Fruit fly (Drosophila melanogaster): ENCODE results near the gene bib.

bib gene

dm6 chr2L:9966983-9967737 is 17.3 kb upstream of the bib start, which contains the start of the genes Dref and RpL13:
Gene Dref, minus strand, starts transcription at chr2L:9967229.
Gene RpL13, plus strand, starts transcription at chr2L:9967313.
- TF ChIP-seq ey (GFP tag; optimal IDR thresholded peaks at IDR 0.05) (peak; percentile 74), Jra (GFP tag; optimal IDR thresholded peaks at IDR 0.05) (peak; percentile 71), jim (GFP tag; optimal IDR thresholded peaks at IDR 0.05) (no peak), sv (GFP tag; optimal IDR thresholded peaks at IDR 0.05) (peak; percentile 65), br (GFP tag; optimal IDR thresholded peaks at IDR 0.05) (peak; percentile 88), Myc (optimal IDR thresholded peaks at IDR 0.05) (peak; percentile 77), Hr78 (GFP tag; optimal IDR thresholded peaks at IDR 0.05) (no peak), GATAd (GFP tag; optimal IDR thresholded peaks at IDR 0.05) (no peak), woc (GFP tag; optimal IDR thresholded peaks at IDR 0.05) (peak; percentile 53), Rel (GFP tag; optimal IDR thresholded peaks at IDR 0.05) (no peak), Rel (tag; optimal IDR thresholded peaks at IDR 0.05) (peak; percentile 80), Vsx2 (GFP tag; optimal IDR thresholded peaks at IDR 0.05; ENCODE audit: partially characterized antibody) (no peak), CG32264 (GFP tag; optimal IDR thresholded peaks at IDR 0.05) (peak; percentile 57), N (GFP tag; optimal IDR thresholded peaks at IDR 0.05) (no peak), fru (GFP tag; optimal IDR thresholded peaks at IDR 0.05) (peak; percentile 83), CG9705 (GFP tag; optimal IDR thresholded peaks at IDR 0.05) (peak; percentile 88), Dfd (GFP tag; optimal IDR thresholded peaks at IDR 0.05) (no peak), Abd-B (GFP tag; optimal IDR thresholded peaks at IDR 0.05) (no peak), usp (GFP tag; optimal IDR thresholded peaks at IDR 0.05) (no peak), lola (GFP tag; optimal IDR thresholded peaks at IDR 0.05) (no peak), foxo (GFP tag; optimal IDR thresholded peaks at IDR 0.05) (peak; percentile 67 to 73), h (GFP tag; optimal IDR thresholded peaks at IDR 0.05) (peak; percentile 90), Hnf4 (GFP tag; optimal IDR thresholded peaks at IDR 0.05) (peak; percentile 84), rgr (GFP tag; optimal IDR thresholded peaks at IDR 0.05) (peak; percentile 88), HLH106 (tag; optimal IDR thresholded peaks at IDR 0.05) (peak; percentile 81), tai (GFP tag; optimal IDR thresholded peaks at IDR 0.05) (no peak), pan (optimal IDR thresholded peaks at IDR 0.05) (no peak), CrebA (GFP tag; optimal IDR thresholded peaks at IDR 0.05; ENCODE audit: borderline replicate concordance) (no peak), brk (GFP tag; optimal IDR thresholded peaks at IDR 0.05) (no peak), Dif (GFP tag; optimal IDR thresholded peaks at IDR 0.05; ENCODE audit: partially characterized antibody) (no peak), sage (GFP tag; optimal IDR thresholded peaks at IDR 0.05) (no peak), dl (GFP tag; optimal IDR thresholded peaks at IDR 0.05; ENCODE audit: insufficient read depth in 1 of 2, partially characterized antibody in 2 of 2) (no peak), dsf (GFP tag; optimal IDR thresholded peaks at IDR 0.05; ENCODE audit: borderline replicate concordance) (peak; percentile 53), psq (GFP tag; optimal IDR thresholded peaks at IDR 0.05) (peak; percentile 60), dmrt93B (GFP tag; optimal IDR thresholded peaks at IDR 0.05) (peak; percentile 86), Mio (GFP tag; optimal IDR thresholded peaks at IDR 0.05) (peak; percentile 43), Hr83 (GFP tag; optimal IDR thresholded peaks at IDR 0.05; ENCODE audit: poor library complexity, severe bottlenecking) (peak; percentile 94), OdsH (GFP tag; optimal IDR thresholded peaks at IDR 0.05) (peak; percentile 88), Sp1 (GFP tag; optimal IDR thresholded peaks at IDR 0.05) (peak; percentile 93)

- no peak for TF ChIP-seq fru (GFP tag; optimal IDR thresholded peaks at IDR 0.05)
- no peak for TF ChIP-seq dmrt93B (GFP tag; optimal IDR thresholded peaks at IDR 0.05)
- TF ChIP-seq lola (GFP tag; optimal IDR thresholded peaks at IDR 0.05), result no peak
- TF ChIP-seq Hnf4 (GFP tag; optimal IDR thresholded peaks at IDR 0.05), result no peak
- TF ChIP-seq CG32264 (GFP tag; optimal IDR thresholded peaks at IDR 0.05), result no peak
- TF ChIP-seq Rel (GFP tag; optimal IDR thresholded peaks at IDR 0.05), result no peak
- TF ChIP-seq Rel (tag; optimal IDR thresholded peaks at IDR 0.05), result no peak
- no peak for TF ChIP-seq sage (GFP tag; optimal IDR thresholded peaks at IDR 0.05)
- TF ChIP-seq foxo (GFP tag; optimal IDR thresholded peaks at IDR 0.05), result no peak
- TF ChIP-seq Abd-B (GFP tag; optimal IDR thresholded peaks at IDR 0.05), result no peak
- TF ChIP-seq Vsx2 (GFP tag; optimal IDR thresholded peaks at IDR 0.05; ENCODE audit: partially characterized antibody), result no peak
- TF ChIP-seq Myc (optimal IDR thresholded peaks at IDR 0.05), result no peak
- TF ChIP-seq Mio (GFP tag; optimal IDR thresholded peaks at IDR 0.05), result no peak
- TF ChIP-seq N (GFP tag; optimal IDR thresholded peaks at IDR 0.05), result no peak
- TF ChIP-seq h (GFP tag; optimal IDR thresholded peaks at IDR 0.05), result no peak
- no peak for TF ChIP-seq psq (GFP tag; optimal IDR thresholded peaks at IDR 0.05)
- TF ChIP-seq usp (GFP tag; optimal IDR thresholded peaks at IDR 0.05), result no peak
- no peak for TF ChIP-seq dl (GFP tag; optimal IDR thresholded peaks at IDR 0.05; ENCODE audit: insufficient read depth in 1 of 2, partially characterized antibody in 2 of 2)
- TF ChIP-seq Dif (GFP tag; optimal IDR thresholded peaks at IDR 0.05; ENCODE audit: partially characterized antibody), result no peak
- no peak for TF ChIP-seq sv (GFP tag; optimal IDR thresholded peaks at IDR 0.05)
Measured at dm6 chr2L:9968201-9968727, 16.2 kb upstream of the bib start.
